Worm (Caenorhabditis elegans): Measurements from ENCODE around the gene str-247.

ce11 chrV:3989070-3989469 is 35.2 kb downstream of the str-247 start, which contains the start of gene nlp-27:
- TF ChIP-seq skn-1 (tag; optimal IDR thresholded peaks at IDR 0.05) (no peak), lin-39 (tag; optimal IDR thresholded peaks at IDR 0.05) (no peak), ama-1 (optimal IDR thresholded peaks at IDR 0.05) (no peak), nhr-11 (tag; optimal IDR thresholded peaks at IDR 0.05) (no peak)

Data from whole organism, L1 larva.